Worm (Caenorhabditis elegans) whole organism, L1 larva: ENCODE results near the gene dhs-28.

ENCODE experiments used
- C16A3.4 ChIP-seq: fragments of 150-350 bp; optimal IDR thresholded peaks from 2 replicates; lab custom pipeline; 2014; ENCODE audit warnings: missing biosample characterization, missing genetic modification characterization
- aha-1 ChIP-seq: fragments of 150-350 bp; optimal IDR thresholded peaks from 2 replicates; lab custom pipeline; 2014; ENCODE audit warnings: missing biosample characterization, missing genetic modification characterization
- aly-2 ChIP-seq: fragments of 150-350 bp; optimal IDR thresholded peaks from 2 replicates; lab custom pipeline; 2014; ENCODE audit warnings: missing biosample characterization, missing genetic modification characterization
- ama-1 ChIP-seq: fragments of 150-350 bp; optimal IDR thresholded peaks from 2 replicates; lab custom pipeline; 2014
- blmp-1 ChIP-seq: fragments of 150-350 bp; optimal IDR thresholded peaks from 2 replicates; lab custom pipeline; 2014; ENCODE audit warnings: missing biosample characterization, missing genetic modification characterization
- ceh-63 ChIP-seq: fragments of 200-800 bp; sonication (Bioruptor generic); optimal IDR thresholded peaks from 2 replicates; lab custom pipeline; 2018; ENCODE audit warnings: mild to moderate bottlenecking, missing genetic modification characterization, missing compliant biosample characterization
- ceh-88 ChIP-seq: fragments of 200-800 bp; sonication (Bioruptor generic); IDR thresholded peaks from 2 replicates; pipeline ENCODE4 v1.3.6; 2022; ENCODE audit warnings: missing genetic modification characterization, missing compliant biosample characterization
- ceh-90 ChIP-seq: sonication (generic microtip); optimal IDR thresholded peaks from 2 replicates; lab custom pipeline; 2016; ENCODE audit warnings: missing genetic modification characterization, missing compliant biosample characterization
- ces-1 ChIP-seq: fragments of 150-350 bp; optimal IDR thresholded peaks from 2 replicates; lab custom pipeline; 2014; ENCODE audit warnings: missing biosample characterization, missing genetic modification reagents, missing genetic modification characterization
- dpl-1 ChIP-seq, 3 experiments: fragments of 150-350 bp in 2 of 3; sonication (generic microtip) in 1 of 3; optimal IDR thresholded peaks; 2 replicates each; lab custom pipeline; 2014 to 2017; ENCODE audit warnings: missing biosample characterization in 3 of 3, missing genetic modification characterization in 3 of 3, missing genetic modification reagents in 3 of 3
- dsc-1 ChIP-seq: sonication (generic microtip); optimal IDR thresholded peaks from 2 replicates; lab custom pipeline; 2016; ENCODE audit warnings: mild to moderate bottlenecking, missing genetic modification characterization, missing compliant biosample characterization
- efl-1 ChIP-seq, 4 experiments: fragments of 150-350 bp; optimal IDR thresholded peaks in 3 of 4; peaks in 1 of 4; 1 replicate in 1 of 4; 2 replicates in 3 of 4; lab custom pipeline; 2014; ENCODE audit warnings: missing biosample characterization in 2 of 4, missing genetic modification characterization in 2 of 4, missing genetic modification reagents in 2 of 4
- efl-3 ChIP-seq: fragments of 200-800 bp; sonication (Bioruptor generic); optimal IDR thresholded peaks from 2 replicates; lab custom pipeline; 2018; ENCODE audit warnings: mild to moderate bottlenecking, missing genetic modification characterization, missing compliant biosample characterization
- elt-2 ChIP-seq: sonication (generic microtip); optimal IDR thresholded peaks from 2 replicates; lab custom pipeline; 2016; ENCODE audit warnings: missing genetic modification characterization, mild to moderate bottlenecking, inconsistent platforms, missing compliant biosample characterization, missing genetic modification reagents
- elt-3 ChIP-seq, 6 experiments: fragments of 150-350 bp in 1 of 6; sonication (generic microtip); optimal IDR thresholded peaks; 2 replicates each; lab custom pipeline; 2017 to 2018; ENCODE audit warnings: missing biosample characterization in 6 of 6, missing genetic modification characterization in 6 of 6, inconsistent platforms in 1 of 6
- fkh-10 ChIP-seq: sonication (generic microtip); optimal IDR thresholded peaks from 2 replicates; lab custom pipeline; 2017; ENCODE audit warnings: missing biosample characterization, missing genetic modification reagents, missing genetic modification characterization
- fkh-8 ChIP-seq: sonication (generic microtip); optimal IDR thresholded peaks from 2 replicates; lab custom pipeline; 2016; ENCODE audit warnings: mild to moderate bottlenecking, missing genetic modification characterization, missing compliant biosample characterization
- fos-1 ChIP-seq: fragments of 150-350 bp; optimal IDR thresholded peaks from 2 replicates; lab custom pipeline; 2014; ENCODE audit warnings: missing biosample characterization, missing genetic modification characterization
- hlh-4 ChIP-seq: sonication (generic microtip); optimal IDR thresholded peaks from 2 replicates; lab custom pipeline; 2016; ENCODE audit warnings: mild to moderate bottlenecking, missing genetic modification characterization, missing compliant biosample characterization
- hpl-2 ChIP-seq: fragments of 150-350 bp; optimal IDR thresholded peaks from 2 replicates; lab custom pipeline; 2014; ENCODE audit warnings: missing biosample characterization, missing genetic modification reagents, missing genetic modification characterization
- irx-1 ChIP-seq: sonication (generic microtip); optimal IDR thresholded peaks from 2 replicates; lab custom pipeline; 2016; ENCODE audit warnings: missing genetic modification characterization, missing compliant biosample characterization
- jun-1 ChIP-seq: fragments of 150-350 bp; optimal IDR thresholded peaks from 2 replicates; lab custom pipeline; 2014; ENCODE audit warnings: missing biosample characterization, missing genetic modification reagents, missing genetic modification characterization
- lin-13 ChIP-seq: fragments of 150-350 bp; optimal IDR thresholded peaks from 2 replicates; lab custom pipeline; 2014; ENCODE audit warnings: missing biosample characterization, missing genetic modification reagents, missing genetic modification characterization
- lin-35 ChIP-seq, 2 experiments: fragments of 150-350 bp; optimal IDR thresholded peaks; 2 replicates each; lab custom pipeline; 2014; ENCODE audit warnings: missing biosample characterization in 2 of 2, missing genetic modification characterization in 2 of 2, missing genetic modification reagents in 2 of 2
- lir-3 ChIP-seq: sonication (generic microtip); optimal IDR thresholded peaks from 2 replicates; lab custom pipeline; 2016; ENCODE audit warnings: mild to moderate bottlenecking, missing genetic modification characterization, moderate library complexity, missing compliant biosample characterization; ENCODE audit not compliant: poor library complexity
- mep-1 ChIP-seq: fragments of 150-350 bp; optimal IDR thresholded peaks from 2 replicates; lab custom pipeline; 2014; ENCODE audit warnings: missing biosample characterization, missing genetic modification characterization
- nhr-19 ChIP-seq: fragments of 200-800 bp; sonication (Bioruptor generic); conservative IDR thresholded peaks from 2 replicates; pipeline ENCODE4 v1.3.6; 2022; ENCODE audit warnings: missing genetic modification characterization, missing compliant biosample characterization
- nhr-237 ChIP-seq: fragments of 150-350 bp; optimal IDR thresholded peaks from 2 replicates; lab custom pipeline; 2014; ENCODE audit warnings: missing biosample characterization, missing genetic modification characterization
- nhr-47 ChIP-seq: sonication (generic microtip); optimal IDR thresholded peaks from 2 replicates; lab custom pipeline; 2016; ENCODE audit warnings: mild to moderate bottlenecking, missing genetic modification characterization, moderate library complexity, missing compliant biosample characterization
- nhr-71 ChIP-seq: sonication (generic microtip); optimal IDR thresholded peaks from 2 replicates; lab custom pipeline; 2016; ENCODE audit warnings: mild to moderate bottlenecking, missing genetic modification characterization, moderate library complexity, missing compliant biosample characterization
- nhr-76 ChIP-seq: sonication (generic microtip); optimal IDR thresholded peaks from 2 replicates; lab custom pipeline; 2017; ENCODE audit warnings: missing biosample characterization, missing genetic modification characterization
- nhr-84 ChIP-seq: sonication (generic microtip); optimal IDR thresholded peaks from 2 replicates; lab custom pipeline; 2017; ENCODE audit warnings: missing biosample characterization, missing genetic modification characterization
- nhr-90 ChIP-seq: sonication (generic microtip); optimal IDR thresholded peaks from 2 replicates; lab custom pipeline; 2016; ENCODE audit warnings: mild to moderate bottlenecking, missing genetic modification characterization, missing compliant biosample characterization; ENCODE audit not compliant: poor library complexity
- pag-3 ChIP-seq: sonication (generic microtip); optimal IDR thresholded peaks from 2 replicates; lab custom pipeline; 2017; ENCODE audit warnings: missing genetic modification characterization, mild to moderate bottlenecking, missing compliant biosample characterization, antibody characterized with exemption, borderline replicate concordance; ENCODE audit not compliant: insufficient read depth
- pqm-1 ChIP-seq: sonication (generic microtip); optimal IDR thresholded peaks from 3 replicates; lab custom pipeline; 2017; ENCODE audit warnings: missing biosample characterization, missing genetic modification characterization
- rnt-1 ChIP-seq: sonication (generic microtip); optimal IDR thresholded peaks from 2 replicates; lab custom pipeline; 2016; ENCODE audit warnings: mild to moderate bottlenecking, missing genetic modification characterization, moderate library complexity, missing compliant biosample characterization
- snpc-4 ChIP-seq: fragments of 150-350 bp; optimal IDR thresholded peaks from 2 replicates; lab custom pipeline; 2014; ENCODE audit warnings: missing biosample characterization, missing genetic modification characterization
- snu-23 ChIP-seq: sonication (generic microtip); optimal IDR thresholded peaks from 2 replicates; lab custom pipeline; 2016; ENCODE audit warnings: missing genetic modification characterization, missing compliant biosample characterization
- sox-4 ChIP-seq: sonication (generic microtip); optimal IDR thresholded peaks from 2 replicates; lab custom pipeline; 2016; ENCODE audit warnings: missing genetic modification characterization, missing compliant biosample characterization
- sptf-1 ChIP-seq: fragments of 150-350 bp; optimal IDR thresholded peaks from 2 replicates; lab custom pipeline; 2014; ENCODE audit warnings: missing biosample characterization, missing genetic modification characterization
- unc-130 ChIP-seq: fragments of 150-350 bp; optimal IDR thresholded peaks from 2 replicates; lab custom pipeline; 2017; ENCODE audit warnings: missing biosample characterization, missing genetic modification characterization, inconsistent platforms
- unc-30 ChIP-seq: sonication (generic microtip); optimal IDR thresholded peaks from 2 replicates; lab custom pipeline; 2017; ENCODE audit warnings: missing biosample characterization, missing genetic modification characterization
- unc-86 ChIP-seq: sonication (generic microtip); optimal IDR thresholded peaks from 2 replicates; lab custom pipeline; 2016; ENCODE audit warnings: missing genetic modification characterization, missing compliant biosample characterization
- xbp-1 ChIP-seq: sonication (generic microtip); optimal IDR thresholded peaks from 2 replicates; lab custom pipeline; 2016; ENCODE audit warnings: missing genetic modification characterization, missing compliant biosample characterization
- zag-1 ChIP-seq: fragments of 150-350 bp; optimal IDR thresholded peaks from 2 replicates; lab custom pipeline; 2014; ENCODE audit warnings: missing biosample characterization, missing genetic modification characterization

dhs-28 gene

DNA sequence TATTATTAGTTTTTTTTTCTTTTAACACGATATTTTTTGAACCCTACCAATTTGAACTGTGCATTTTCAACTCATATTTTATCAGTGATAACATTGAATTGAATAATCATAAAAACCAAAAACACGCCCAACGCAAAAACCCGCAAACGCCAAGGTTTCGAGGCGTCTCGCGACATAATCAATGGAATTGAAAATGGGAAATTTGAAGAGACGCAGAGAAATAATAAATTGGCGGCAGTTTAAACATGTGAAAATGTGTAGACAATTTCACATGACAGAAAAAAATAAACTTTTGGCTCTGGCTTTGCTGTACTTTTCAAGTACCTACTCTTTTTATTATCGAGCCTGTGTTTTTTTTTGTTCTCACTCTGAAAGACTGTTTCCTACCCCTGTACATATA lies 13.4 kb upstream of the dhs-28 start (continued):
- TF ChIP-seq elt-2 (tag; lab: Kevin White, UChicago) (peak; percentile 75), nhr-47 (tag; lab: Kevin White, UChicago) (peak; percentile 59), ama-1 (no peak), aly-2 (no peak)

DNA sequence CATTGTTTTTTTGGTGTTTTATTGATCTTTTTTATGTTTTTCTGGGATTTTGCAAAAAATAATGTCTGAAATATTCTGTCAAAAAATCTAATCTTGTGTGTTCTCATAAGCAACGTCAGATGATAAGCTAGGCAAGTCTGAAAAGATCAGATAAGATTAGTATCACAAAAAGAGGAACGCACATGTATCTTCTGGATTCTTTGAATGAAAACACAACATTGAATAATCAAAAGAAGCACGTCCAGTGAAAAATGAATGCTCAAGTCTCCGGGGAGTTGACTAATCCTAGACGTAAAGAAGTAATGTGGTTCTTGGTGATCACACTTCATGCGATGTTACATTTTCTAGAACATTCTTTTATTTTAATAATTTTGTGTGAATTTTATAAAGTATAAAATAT lies 12.8 kb upstream of the dhs-28 start:
- TF ChIP-seq nhr-237 (tag; lab: Kevin White, UChicago): no peak
- TF ChIP-seq elt-3 (tag; optimal IDR thresholded peaks at IDR 0.05; lab: Kevin White, UChicago): no peak
- peak; percentile 73 for TF ChIP-seq dsc-1
- peak; percentile 7 for TF ChIP-seq nhr-47 (tag; lab: Kevin White, UChicago)
- TF ChIP-seq unc-30 (tag; lab: Kevin White, UChicago): no peak

- TF ChIP-seq elt-3 (tag; optimal IDR thresholded peaks at IDR 0.05; lab: Kevin White, UChicago): no peak
- TF ChIP-seq efl-1 (optimal IDR thresholded peaks at IDR 0.05; lab: Kevin White, UChicago): no peak
- peak in 1 of 2 experiments; percentile 77 for TF ChIP-seq efl-1 (GFP tag; optimal IDR thresholded peaks at IDR 0.05 in 1 of 2; lab: Kevin White, UChicago)
Measured at ce11 chrX:6806463-6806862, 11.8 kb upstream of the dhs-28 start, which contains the start of gene atg-2. TSS of gene atg-2 (plus strand) at chrX:6806763.

ce11 chrX:6807137-6807861 lies 10.9 kb upstream of the dhs-28 start:
- TF ChIP-seq fkh-8 (tag; lab: Kevin White, UChicago): no peak
- no peak for TF ChIP-seq nhr-84 (tag; lab: Kevin White, UChicago)
- peak; percentile 29 for TF ChIP-seq nhr-90 (tag; lab: Kevin White, UChicago)
- TF ChIP-seq sox-4 (tag; lab: Kevin White, UChicago): no peak
- TF ChIP-seq ceh-90 (tag; lab: Kevin White, UChicago): no peak
- TF ChIP-seq aly-2: no peak
- peak; percentile 6 for TF ChIP-seq C16A3.4 (tag; lab: Kevin White, UChicago)
- TF ChIP-seq lir-3 (tag; lab: Kevin White, UChicago): no peak
- TF ChIP-seq nhr-47 (tag; lab: Kevin White, UChicago): no peak
- TF ChIP-seq sptf-1: no peak
- TF ChIP-seq xbp-1 (tag; lab: Kevin White, UChicago): no peak
- no peak for TF ChIP-seq efl-3 (GFP tag; lab: Kevin White, UChicago)
- TF ChIP-seq jun-1 (tag; lab: Kevin White, UChicago): no peak
- no peak for TF ChIP-seq nhr-19 (GFP tag; lab: Robert Waterston, UW)
- no peak for TF ChIP-seq ceh-88
- no peak for TF ChIP-seq ama-1
- TF ChIP-seq hpl-2 (GFP tag; lab: Kevin White, UChicago): no peak
- TF ChIP-seq unc-86 (tag; lab: Kevin White, UChicago): no peak
- TF ChIP-seq pag-3 (tag; lab: Kevin White, UChicago): no peak
- TF ChIP-seq lin-35 (GFP tag; optimal IDR thresholded peaks at IDR 0.05; lab: Kevin White, UChicago): peak in 1 of 2 experiments; percentile 64
- no peak for TF ChIP-seq aha-1
- TF ChIP-seq dpl-1 (GFP tag; optimal IDR thresholded peaks at IDR 0.05; lab: Kevin White, UChicago): peak in 1 of 3 experiments; percentile 24
- TF ChIP-seq ces-1: no peak
- peak; percentile 6 for TF ChIP-seq blmp-1
- TF ChIP-seq fos-1 (tag; lab: Kevin White, UChicago): no peak
- no peak for TF ChIP-seq fkh-10 (GFP tag; lab: Kevin White, UChicago)
- TF ChIP-seq rnt-1 (tag; lab: Kevin White, UChicago): peak; percentile 18
- peak; percentile 44 for TF ChIP-seq nhr-71 (tag; lab: Kevin White, UChicago)
- TF ChIP-seq pqm-1 (tag; lab: Kevin White, UChicago): no peak
- TF ChIP-seq hlh-4: no peak
- TF ChIP-seq lin-13: no peak
- no peak for TF ChIP-seq nhr-76 (tag; lab: Kevin White, UChicago)
- no peak for TF ChIP-seq snu-23 (GFP tag; lab: Kevin White, UChicago)
- TF ChIP-seq ceh-63 (GFP tag; lab: Kevin White, UChicago): no peak
- peak; percentile 23 for TF ChIP-seq irx-1 (tag; lab: Kevin White, UChicago)
- TF ChIP-seq mep-1 (tag; lab: Kevin White, UChicago): peak; percentile 25
- TF ChIP-seq unc-130: peak; percentile 77
- no peak for TF ChIP-seq zag-1
- peak; percentile 52 for TF ChIP-seq elt-2 (tag; lab: Kevin White, UChicago)
- no peak for TF ChIP-seq snpc-4 (tag; lab: Kevin White, UChicago)
